Fruit fly (Drosophila melanogaster) whole organism, embryonic: Measurements from ENCODE around the gene Der-2.

Experiments used
- Adf1 ChIP-seq: fragments of 200-800 bp; sonication (Bioruptor generic); IDR thresholded peaks from 2 replicates; pipeline ENCODE4 v1.3.6; 2022; ENCODE audit warnings: missing biosample characterization, missing genetic modification characterization
- B-H1 ChIP-seq: fragments of 200-800 bp; sonication (Bioruptor generic); IDR thresholded peaks from 3 replicates; pipeline ENCODE4 v1.3.6; 2022; ENCODE audit warnings: missing biosample characterization, missing genetic modification characterization
- Blimp-1 ChIP-seq: fragments of 200-800 bp; sonication (Bioruptor generic); optimal IDR thresholded peaks from 3 replicates; lab custom pipeline; 2018; ENCODE audit warnings: missing biosample characterization, missing genetic modification characterization, mild to moderate bottlenecking, moderate library complexity, missing genetic modification reagents
- CG11247 ChIP-seq: fragments of 200-800 bp; sonication (Bioruptor generic); IDR thresholded peaks from 2 replicates; pipeline ENCODE4 v1.3.6; 2022; ENCODE audit warnings: missing biosample characterization, missing genetic modification characterization
- CG11696 ChIP-seq: fragments of 200-800 bp; sonication (Bioruptor generic); IDR thresholded peaks from 2 replicates; pipeline ENCODE4 v1.3.6; 2022; ENCODE audit warnings: missing biosample characterization, missing genetic modification characterization
- CG12744 ChIP-seq: fragments of 200-800 bp; sonication (Bioruptor generic); optimal IDR thresholded peaks from 2 replicates; lab custom pipeline; 2016; ENCODE audit warnings: missing biosample characterization, missing genetic modification characterization
- CG15696 ChIP-seq: fragments of 200-800 bp; sonication (Bioruptor generic); optimal IDR thresholded peaks from 2 replicates; lab custom pipeline; 2019; ENCODE audit warnings: missing biosample characterization, mild to moderate bottlenecking, missing genetic modification characterization, moderate library complexity
- CG18262 ChIP-seq: fragments of 200-800 bp; optimal IDR thresholded peaks from 3 replicates; lab custom pipeline; 2019; ENCODE audit warnings: missing biosample characterization, mild to moderate bottlenecking, missing genetic modification characterization, moderate library complexity
- CG2678 ChIP-seq: fragments of 200-800 bp; sonication (Bioruptor generic); optimal IDR thresholded peaks from 3 replicates; lab custom pipeline; 2019; ENCODE audit warnings: missing biosample characterization, mild to moderate bottlenecking, missing genetic modification characterization, moderate library complexity
- CG2875 ChIP-seq: fragments of 200-800 bp; sonication (Bioruptor generic); optimal IDR thresholded peaks from 2 replicates; lab custom pipeline; 2017; ENCODE audit warnings: missing biosample characterization, mild to moderate bottlenecking, missing genetic modification characterization, missing genetic modification reagents
- CG31388 ChIP-seq: fragments of 200-800 bp; sonication (Bioruptor generic); optimal IDR thresholded peaks from 2 replicates; lab custom pipeline; 2016; ENCODE audit warnings: missing biosample characterization, missing genetic modification characterization
- CG3838 ChIP-seq: fragments of 200-800 bp; sonication (Bioruptor generic); optimal IDR thresholded peaks from 3 replicates; lab custom pipeline; 2016; ENCODE audit warnings: missing biosample characterization, missing genetic modification characterization
- CG4707 ChIP-seq: fragments of 200-800 bp; sonication (Bioruptor generic); optimal IDR thresholded peaks from 2 replicates; lab custom pipeline; 2018; ENCODE audit warnings: missing biosample characterization, mild to moderate bottlenecking, missing genetic modification characterization, moderate library complexity
- CG4820 ChIP-seq: fragments of 200-800 bp; sonication (Bioruptor generic); optimal IDR thresholded peaks from 3 replicates; lab custom pipeline; 2016; ENCODE audit warnings: missing biosample characterization, missing genetic modification characterization
- CG6791 ChIP-seq: fragments of 200-800 bp; sonication (Bioruptor generic); IDR thresholded peaks from 3 replicates; pipeline ENCODE4 v1.3.6; 2022; ENCODE audit warnings: missing biosample characterization, missing genetic modification characterization; ENCODE audit not compliant: partially characterized antibody
- CG7745 ChIP-seq: fragments of 200-800 bp; sonication (Bioruptor generic); optimal IDR thresholded peaks from 2 replicates; lab custom pipeline; 2018; ENCODE audit warnings: missing biosample characterization, mild to moderate bottlenecking, missing genetic modification characterization, moderate library complexity
- CG7839 ChIP-seq: fragments of 200-800 bp; sonication (Bioruptor generic); optimal IDR thresholded peaks from 3 replicates; lab custom pipeline; 2018; ENCODE audit warnings: missing biosample characterization, mild to moderate bottlenecking, missing genetic modification characterization, moderate library complexity
- D19A ChIP-seq: fragments of 200-800 bp; optimal IDR thresholded peaks from 3 replicates; lab custom pipeline; 2019; ENCODE audit warnings: missing biosample characterization, mild to moderate bottlenecking, missing genetic modification characterization, moderate library complexity
- Dek ChIP-seq: fragments of 200-800 bp; sonication (Bioruptor generic); optimal IDR thresholded peaks from 3 replicates; lab custom pipeline; 2019; ENCODE audit warnings: missing biosample characterization, mild to moderate bottlenecking, missing genetic modification characterization, moderate library complexity
- Doc3 ChIP-seq: fragments of 200-800 bp; sonication (Bioruptor generic); IDR thresholded peaks from 3 replicates; pipeline ENCODE4 v1.3.6; 2022; ENCODE audit warnings: missing biosample characterization, missing genetic modification characterization; ENCODE audit not compliant: partially characterized antibody
- Drgx ChIP-seq: fragments of 200-800 bp; sonication (Bioruptor generic); IDR thresholded peaks from 2 replicates; pipeline ENCODE4 v1.3.6; 2022; ENCODE audit warnings: missing biosample characterization, missing genetic modification characterization
- ERR ChIP-seq: fragments of 200-800 bp; sonication (Bioruptor generic); optimal IDR thresholded peaks from 2 replicates; lab custom pipeline; 2016; ENCODE audit warnings: missing biosample characterization, missing genetic modification characterization
- Fer1 ChIP-seq: fragments of 200-800 bp; sonication (Bioruptor generic); optimal IDR thresholded peaks from 2 replicates; lab custom pipeline; 2017; ENCODE audit warnings: missing biosample characterization, mild to moderate bottlenecking, missing genetic modification characterization
- Fer2 ChIP-seq: fragments of 200-800 bp; sonication (Bioruptor generic); optimal IDR thresholded peaks from 2 replicates; lab custom pipeline; 2018; ENCODE audit warnings: missing biosample characterization, mild to moderate bottlenecking, missing genetic modification characterization, moderate library complexity
- Hey ChIP-seq: fragments of 200-800 bp; sonication (Bioruptor generic); optimal IDR thresholded peaks from 3 replicates; lab custom pipeline; 2018; ENCODE audit warnings: missing biosample characterization, mild to moderate bottlenecking, missing genetic modification characterization
- HmgZ ChIP-seq: fragments of 200-800 bp; sonication (Bioruptor generic); optimal IDR thresholded peaks from 2 replicates; lab custom pipeline; 2018; ENCODE audit warnings: missing biosample characterization, mild to moderate bottlenecking, missing genetic modification characterization
- MESR4 ChIP-seq: fragments of 200-800 bp; sonication (Bioruptor generic); optimal IDR thresholded peaks from 2 replicates; lab custom pipeline; 2018; ENCODE audit warnings: missing biosample characterization, mild to moderate bottlenecking, missing genetic modification characterization, moderate library complexity
- Med ChIP-seq: fragments of 200-800 bp; sonication (Bioruptor generic); peaks from one replicate; lab custom pipeline; 2016; ENCODE audit warnings: missing biosample characterization, missing genetic modification characterization, mild to moderate bottlenecking, inconsistent platforms, moderate library complexity
- Usf ChIP-seq: fragments of 200-800 bp; sonication (Bioruptor generic); optimal IDR thresholded peaks from 2 replicates; lab custom pipeline; 2017; ENCODE audit warnings: missing genotype, missing biosample characterization, missing genetic modification characterization
- ab ChIP-seq: fragments of 200-800 bp; sonication (Bioruptor generic); optimal IDR thresholded peaks from 2 replicates; lab custom pipeline; 2016; ENCODE audit warnings: missing biosample characterization, missing genetic modification characterization
- abd-A ChIP-seq: fragments of 200-800 bp; sonication (Bioruptor generic); optimal IDR thresholded peaks from 3 replicates; lab custom pipeline; 2019; ENCODE audit warnings: missing biosample characterization, mild to moderate bottlenecking, missing genetic modification characterization, moderate library complexity
- aop ChIP-seq: fragments of 200-800 bp; sonication (Bioruptor generic); IDR thresholded peaks from 2 replicates; pipeline ENCODE4 v1.3.6; 2022; ENCODE audit warnings: missing biosample characterization, missing genetic modification characterization
- cg ChIP-seq: fragments of 200-800 bp; sonication (Bioruptor generic); optimal IDR thresholded peaks from 3 replicates; lab custom pipeline; 2019; ENCODE audit warnings: missing biosample characterization, mild to moderate bottlenecking, missing genetic modification characterization, moderate library complexity
- chm ChIP-seq: fragments of 200-800 bp; sonication (Bioruptor generic); IDR thresholded peaks from 2 replicates; pipeline ENCODE4 v1.3.6; 2022; ENCODE audit warnings: missing biosample characterization, missing genetic modification characterization
- cwo ChIP-seq: fragments of 200-800 bp; sonication (Bioruptor generic); optimal IDR thresholded peaks from 3 replicates; lab custom pipeline; 2017; ENCODE audit warnings: missing biosample characterization, missing genetic modification characterization, mild to moderate bottlenecking, moderate library complexity, missing genetic modification reagents
- gsb ChIP-seq: fragments of 200-800 bp; sonication (Bioruptor generic); IDR thresholded peaks from 2 replicates; pipeline ENCODE4 v1.3.6; 2022; ENCODE audit warnings: missing biosample characterization, missing genetic modification characterization
- hbn ChIP-seq: fragments of 200-800 bp; sonication (Bioruptor generic); IDR thresholded peaks from 2 replicates; pipeline ENCODE4 v1.3.6; 2022; ENCODE audit warnings: missing biosample characterization, missing genetic modification characterization; ENCODE audit not compliant: partially characterized antibody
- lov ChIP-seq, 2 experiments: fragments of 200-800 bp in 1 of 2; fragments of >200 bp in 1 of 2; sonication (Bioruptor generic) in 1 of 2; IDR thresholded peaks in 1 of 2; optimal IDR thresholded peaks in 1 of 2; 2 replicates in 1 of 2; 3 replicates in 1 of 2; pipeline versions ENCODE4 v1.3.6 to Lab custom; 2017 to 2022; ENCODE audit warnings: missing biosample characterization in 1 of 2, missing genetic modification characterization in 1 of 2
- phol ChIP-seq: fragments of 200-800 bp; sonication (Bioruptor generic); optimal IDR thresholded peaks from 3 replicates; lab custom pipeline; 2018; ENCODE audit warnings: missing biosample characterization, mild to moderate bottlenecking, missing genetic modification characterization, moderate library complexity
- psq ChIP-seq: fragments of 200-800 bp; sonication (Bioruptor generic); optimal IDR thresholded peaks from 2 replicates; lab custom pipeline; 2017; ENCODE audit warnings: missing biosample characterization, missing genetic modification characterization
- run ChIP-seq: fragments of 200-800 bp; sonication (Bioruptor generic); optimal IDR thresholded peaks from 3 replicates; lab custom pipeline; 2018; ENCODE audit warnings: missing biosample characterization, mild to moderate bottlenecking, missing genetic modification characterization
- sd ChIP-seq: fragments of 200-800 bp; sonication (Bioruptor generic); optimal IDR thresholded peaks from 3 replicates; lab custom pipeline; 2018; ENCODE audit warnings: missing biosample characterization, mild to moderate bottlenecking, missing genetic modification characterization, moderate library complexity
- sens ChIP-seq: fragments of 200-800 bp; sonication (Bioruptor generic); peaks from one replicate; lab custom pipeline; 2016; ENCODE audit warnings: missing biosample characterization, missing genetic modification characterization
- sens-2 ChIP-seq: fragments of 200-800 bp; sonication (Bioruptor generic); IDR thresholded peaks from 2 replicates; pipeline ENCODE4 v1.3.6; 2022; ENCODE audit warnings: missing biosample characterization, missing genetic modification characterization
- sim ChIP-seq: fragments of 200-800 bp; sonication (Bioruptor generic); IDR thresholded peaks from 2 replicates; pipeline ENCODE4 v1.3.6; 2022; ENCODE audit warnings: missing biosample characterization, missing genetic modification characterization
- slou ChIP-seq: fragments of 200-800 bp; sonication (Bioruptor generic); optimal IDR thresholded peaks from 3 replicates; lab custom pipeline; 2016; ENCODE audit warnings: missing biosample characterization, missing genetic modification characterization
- sr ChIP-seq: fragments of 200-800 bp; sonication (Bioruptor generic); IDR thresholded peaks from 3 replicates; pipeline ENCODE4 v1.3.6; 2022; ENCODE audit warnings: missing biosample characterization, missing genetic modification characterization
- vfl ChIP-seq: fragments of 200-800 bp; sonication (Bioruptor generic); optimal IDR thresholded peaks from 2 replicates; lab custom pipeline; 2016; ENCODE audit warnings: missing biosample characterization, missing genetic modification characterization
- zen ChIP-seq: fragments of 200-800 bp; sonication (Bioruptor generic); optimal IDR thresholded peaks from 3 replicates; lab custom pipeline; 2018; ENCODE audit warnings: missing biosample characterization, mild to moderate bottlenecking, missing genetic modification characterization, moderate library complexity

Der-2 gene

DNA sequence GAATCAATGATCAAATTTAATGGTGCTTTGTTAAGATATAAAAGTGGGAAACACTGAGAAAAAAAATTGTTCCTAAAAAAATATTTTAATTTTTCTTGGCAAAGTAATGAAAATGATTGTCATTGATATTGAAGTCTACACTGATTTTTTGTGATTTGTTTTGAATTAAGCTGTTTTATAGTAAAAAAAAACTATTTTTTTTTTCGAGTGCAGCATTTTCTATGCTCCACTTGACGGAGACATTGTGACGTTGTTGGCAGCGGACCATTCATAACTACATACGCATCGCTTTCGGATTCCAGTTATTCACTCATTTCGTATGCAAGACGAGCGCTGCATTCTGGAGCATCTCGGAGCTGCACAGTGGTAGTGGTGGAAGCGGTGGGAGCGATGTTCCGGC lies 40.2 kb upstream of the Der-2 start (continued):
- TF ChIP-seq B-H1 (GFP tag; lab: Robert Waterston, UW) (peak; percentile 67), Fer2 (tag; lab: Kevin White, UChicago) (no peak), gsb (GFP tag; lab: Robert Waterston, UW) (no peak), CG2875 (GFP tag; lab: Kevin White, UChicago) (peak; percentile 52), CG6791 (no peak), CG15696 (peak; percentile 49), Dek (peak; percentile 12), ERR (GFP tag; lab: Kevin White, UChicago) (no peak), sens-2 (peak; percentile 83), Usf (GFP tag; lab: Kevin White, UChicago) (no peak), D19A (tag; lab: Kevin White, UChicago) (peak; percentile 89), aop (GFP tag; lab: Robert Waterston, UW) (peak; percentile 44; the same call in 1 of the 2 replicates), CG12744 (GFP tag; lab: Kevin White, UChicago) (no peak), ab (GFP tag; lab: Kevin White, UChicago) (no peak), CG11696 (GFP tag; lab: Robert Waterston, UW) (no peak), Adf1 (no peak), CG7839 (tag; lab: Kevin White, UChicago) (peak; percentile 87), vfl (GFP tag; lab: Kevin White, UChicago) (no peak), CG3838 (GFP tag; lab: Kevin White, UChicago) (no peak), slou (GFP tag; lab: Kevin White, UChicago) (peak; percentile 18), CG4820 (GFP tag; lab: Kevin White, UChicago) (peak; percentile 79), MESR4 (no peak), Doc3 (no peak), CG18262 (tag; lab: Kevin White, UChicago) (peak; percentile 88), CG31388 (GFP tag; lab: Kevin White, UChicago) (peak; percentile 16), Fer1 (GFP tag; lab: Kevin White, UChicago) (peak; percentile 1), CG2678 (tag; lab: Kevin White, UChicago) (peak; percentile 90), psq (no peak)
- TF ChIP-seq, all 482 proteins: peak for 234

DNA sequence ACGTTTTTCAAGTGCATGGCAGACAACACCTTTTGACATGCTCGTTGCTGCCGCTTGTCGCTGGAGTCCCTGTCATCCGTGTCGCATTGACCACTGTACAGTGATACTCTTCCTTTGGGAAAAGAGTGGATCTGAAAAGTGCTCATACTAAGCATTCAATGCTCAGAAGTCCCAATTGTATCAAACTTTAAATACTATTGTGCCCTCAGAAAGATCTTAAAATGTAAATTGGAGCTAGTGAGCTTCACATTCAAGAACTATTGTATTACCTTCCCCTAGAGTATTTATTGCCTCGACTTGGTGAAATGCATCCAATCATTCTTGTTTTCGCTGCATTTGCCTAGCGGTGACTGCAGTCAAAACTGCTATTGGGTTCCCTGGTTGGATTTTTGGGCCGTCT lies 39.4 kb upstream of the Der-2 start:
- TF ChIP-seq Blimp-1 (peak; percentile 12), Drgx (0 out of 2 replicates have a peak, but pooled peaks have one; percentile 29), CG4707 (GFP tag; lab: Kevin White, UChicago) (no peak), lov (optimal IDR thresholded peaks at IDR 0.05; lab: Kevin White, UChicago) (no peak), lov (GFP tag; IDR thresholded peaks at IDR 0.05; lab: Robert Waterston, UW) (no peak), cwo (GFP tag; lab: Kevin White, UChicago) (no peak), D19A (tag; lab: Kevin White, UChicago) (peak; percentile 98)
- TF ChIP-seq, all 482 proteins: peak for 3

DNA sequence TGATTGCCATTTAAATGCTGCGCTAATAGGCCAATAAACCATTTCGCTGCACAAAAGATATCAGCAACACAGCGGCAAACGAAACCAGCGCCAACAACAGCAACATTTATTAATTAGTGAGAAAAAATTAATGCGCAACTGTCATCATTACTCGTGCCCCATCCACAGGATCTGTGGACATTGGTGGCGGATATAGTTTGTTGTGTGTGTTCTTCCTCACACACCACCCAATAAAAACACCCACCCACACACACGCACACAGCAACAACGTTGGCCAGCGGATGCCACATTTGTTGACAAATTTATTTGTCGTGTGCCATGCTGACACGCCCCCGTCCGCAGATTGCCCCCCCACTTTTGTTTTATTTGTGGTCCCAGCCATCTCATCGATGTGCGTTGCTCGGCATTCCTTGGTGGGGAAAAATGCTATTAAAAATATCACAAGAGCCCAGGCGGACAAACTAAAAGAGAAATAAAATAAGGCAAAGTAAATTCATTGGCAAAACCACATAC lies 34.2 kb upstream of the Der-2 start:
- TF ChIP-seq hbn (GFP tag; lab: Robert Waterston, UW), result no peak
- peak; percentile 51 for TF ChIP-seq Med (GFP tag; lab: Kevin White, UChicago)
- peak; percentile 70 for TF ChIP-seq abd-A (tag; lab: Kevin White, UChicago)
- TF ChIP-seq phol (tag; lab: Kevin White, UChicago), result no peak
- TF ChIP-seq CG7745 (tag; lab: Kevin White, UChicago), result peak; percentile 45
- peak; percentile 60 for TF ChIP-seq zen (tag; lab: Kevin White, UChicago)
- TF ChIP-seq cg, result peak; percentile 39
- TF ChIP-seq sr (GFP tag; lab: Robert Waterston, UW), result peak; percentile 85
- peak; percentile 88 for TF ChIP-seq sd (tag; lab: Kevin White, UChicago)
- peak; percentile 17 for TF ChIP-seq sens (GFP tag; lab: Kevin White, UChicago)
- peak; percentile 51 for TF ChIP-seq Hey (tag; lab: Kevin White, UChicago)
- TF ChIP-seq sim (GFP tag; lab: Robert Waterston, UW), result no peak
- no peak for TF ChIP-seq HmgZ (tag; lab: Kevin White, UChicago)
- TF ChIP-seq chm, result peak; percentile 29; the same call in 1 of the 2 replicates
- TF ChIP-seq run, result peak; percentile 9
- 0 out of 2 replicates have a peak, but pooled peaks have one; percentile 13 for TF ChIP-seq CG11247 (GFP tag; lab: Robert Waterston, UW)
